Worm (Caenorhabditis elegans) whole organism, L1 larva: ENCODE measurements around the gene W05E10.5.

ENCODE experiments used
- C34B4.2 ChIP-seq: sonication (generic microtip); optimal IDR thresholded peaks from 2 replicates; lab custom pipeline; 2017; ENCODE audit warnings: mild to moderate bottlenecking, missing genetic modification characterization, missing compliant biosample characterization
- aly-2 ChIP-seq: fragments of 150-350 bp; optimal IDR thresholded peaks from 2 replicates; lab custom pipeline; 2014; ENCODE audit warnings: missing biosample characterization, missing genetic modification characterization
- ceh-63 ChIP-seq: fragments of 200-800 bp; sonication (Bioruptor generic); optimal IDR thresholded peaks from 2 replicates; lab custom pipeline; 2018; ENCODE audit warnings: mild to moderate bottlenecking, missing genetic modification characterization, missing compliant biosample characterization
- ceh-8 ChIP-seq: fragments of 200-800 bp; sonication (Bioruptor generic); optimal IDR thresholded peaks from 2 replicates; lab custom pipeline; 2018; ENCODE audit warnings: mild to moderate bottlenecking, missing genetic modification characterization, moderate library complexity, missing compliant biosample characterization
- ceh-88 ChIP-seq: fragments of 200-800 bp; sonication (Bioruptor generic); IDR thresholded peaks from 2 replicates; pipeline ENCODE4 v1.3.6; 2022; ENCODE audit warnings: missing genetic modification characterization, missing compliant biosample characterization
- efl-1 ChIP-seq, 4 experiments: fragments of 150-350 bp; optimal IDR thresholded peaks in 3 of 4; peaks in 1 of 4; 1 replicate in 1 of 4; 2 replicates in 3 of 4; lab custom pipeline; 2014; ENCODE audit warnings: missing biosample characterization in 2 of 4, missing genetic modification characterization in 2 of 4, missing genetic modification reagents in 2 of 4
- efl-3 ChIP-seq: fragments of 200-800 bp; sonication (Bioruptor generic); optimal IDR thresholded peaks from 2 replicates; lab custom pipeline; 2018; ENCODE audit warnings: mild to moderate bottlenecking, missing genetic modification characterization, missing compliant biosample characterization
- elt-2 ChIP-seq: sonication (generic microtip); optimal IDR thresholded peaks from 2 replicates; lab custom pipeline; 2016; ENCODE audit warnings: missing genetic modification characterization, mild to moderate bottlenecking, inconsistent platforms, missing compliant biosample characterization, missing genetic modification reagents
- elt-3 ChIP-seq, 6 experiments: fragments of 150-350 bp in 1 of 6; sonication (generic microtip); optimal IDR thresholded peaks; 2 replicates each; lab custom pipeline; 2017 to 2018; ENCODE audit warnings: missing biosample characterization in 6 of 6, missing genetic modification characterization in 6 of 6, inconsistent platforms in 1 of 6
- fkh-10 ChIP-seq: sonication (generic microtip); optimal IDR thresholded peaks from 2 replicates; lab custom pipeline; 2017; ENCODE audit warnings: missing biosample characterization, missing genetic modification reagents, missing genetic modification characterization
- fkh-8 ChIP-seq: sonication (generic microtip); optimal IDR thresholded peaks from 2 replicates; lab custom pipeline; 2016; ENCODE audit warnings: mild to moderate bottlenecking, missing genetic modification characterization, missing compliant biosample characterization
- fos-1 ChIP-seq: fragments of 150-350 bp; optimal IDR thresholded peaks from 2 replicates; lab custom pipeline; 2014; ENCODE audit warnings: missing biosample characterization, missing genetic modification characterization
- grh-1 ChIP-seq: fragments of 200-800 bp; sonication (Bioruptor generic); IDR thresholded peaks from 2 replicates; pipeline ENCODE4 v1.3.6; 2022; ENCODE audit warnings: missing genetic modification reagents, missing genetic modification characterization, missing compliant biosample characterization
- irx-1 ChIP-seq: sonication (generic microtip); optimal IDR thresholded peaks from 2 replicates; lab custom pipeline; 2016; ENCODE audit warnings: missing genetic modification characterization, missing compliant biosample characterization
- isw-1 ChIP-seq: fragments of 200-800 bp; sonication (Bioruptor generic); IDR thresholded peaks from 2 replicates; pipeline ENCODE4 v1.3.6; 2022; ENCODE audit warnings: missing genetic modification characterization, missing compliant biosample characterization
- lin-14 ChIP-seq: fragments of 200-800 bp; sonication (Bioruptor generic); optimal IDR thresholded peaks from 2 replicates; lab custom pipeline; 2018; ENCODE audit warnings: mild to moderate bottlenecking, missing genetic modification characterization, moderate library complexity, missing compliant biosample characterization
- lin-15B ChIP-seq: fragments of 150-350 bp; sonication (generic microtip); optimal IDR thresholded peaks from 3 replicates; lab custom pipeline; 2014; ENCODE audit warnings: missing biosample characterization, missing genetic modification characterization
- lin-35 ChIP-seq, 2 experiments: fragments of 150-350 bp; optimal IDR thresholded peaks; 2 replicates each; lab custom pipeline; 2014; ENCODE audit warnings: missing biosample characterization in 2 of 2, missing genetic modification characterization in 2 of 2, missing genetic modification reagents in 2 of 2
- lin-39 ChIP-seq: fragments of 150-350 bp; optimal IDR thresholded peaks from 2 replicates; lab custom pipeline; 2014; ENCODE audit warnings: missing biosample characterization, missing genetic modification reagents, missing genetic modification characterization
- lir-3 ChIP-seq: sonication (generic microtip); optimal IDR thresholded peaks from 2 replicates; lab custom pipeline; 2016; ENCODE audit warnings: mild to moderate bottlenecking, missing genetic modification characterization, moderate library complexity, missing compliant biosample characterization; ENCODE audit not compliant: poor library complexity
- mab-9 ChIP-seq: fragments of 200-800 bp; sonication (Bioruptor generic); IDR thresholded peaks from 2 replicates; pipeline ENCODE4 v1.3.6; 2022; ENCODE audit warnings: missing genetic modification reagents, missing genetic modification characterization, missing compliant biosample characterization
- mdl-1 ChIP-seq, 2 experiments: fragments of 150-350 bp; optimal IDR thresholded peaks; 2 replicates each; lab custom pipeline; 2014 to 2017; ENCODE audit warnings: missing biosample characterization in 2 of 2, missing genetic modification characterization in 2 of 2, inconsistent platforms in 1 of 2
- mef-2 ChIP-seq: fragments of 150-350 bp; optimal IDR thresholded peaks from 2 replicates; lab custom pipeline; 2014; ENCODE audit warnings: missing biosample characterization, missing genetic modification characterization
- nhr-11 ChIP-seq: fragments of 150-350 bp; optimal IDR thresholded peaks from 2 replicates; lab custom pipeline; 2014; ENCODE audit warnings: missing biosample characterization, missing genetic modification characterization
- nhr-12 ChIP-seq: sonication (generic microtip); optimal IDR thresholded peaks from 2 replicates; lab custom pipeline; 2017; ENCODE audit warnings: missing biosample characterization, missing genetic modification characterization
- nhr-19 ChIP-seq: fragments of 200-800 bp; sonication (Bioruptor generic); conservative IDR thresholded peaks from 2 replicates; pipeline ENCODE4 v1.3.6; 2022; ENCODE audit warnings: missing genetic modification characterization, missing compliant biosample characterization
- nhr-237 ChIP-seq: fragments of 150-350 bp; optimal IDR thresholded peaks from 2 replicates; lab custom pipeline; 2014; ENCODE audit warnings: missing biosample characterization, missing genetic modification characterization
- nhr-28 ChIP-seq: fragments of 150-350 bp; optimal IDR thresholded peaks from 2 replicates; lab custom pipeline; 2014; ENCODE audit warnings: missing biosample characterization, missing genetic modification characterization
- nhr-76 ChIP-seq: sonication (generic microtip); optimal IDR thresholded peaks from 2 replicates; lab custom pipeline; 2017; ENCODE audit warnings: missing biosample characterization, missing genetic modification characterization
- pag-3 ChIP-seq: sonication (generic microtip); optimal IDR thresholded peaks from 2 replicates; lab custom pipeline; 2017; ENCODE audit warnings: missing genetic modification characterization, mild to moderate bottlenecking, missing compliant biosample characterization, antibody characterized with exemption, borderline replicate concordance; ENCODE audit not compliant: insufficient read depth
- pqm-1 ChIP-seq: sonication (generic microtip); optimal IDR thresholded peaks from 3 replicates; lab custom pipeline; 2017; ENCODE audit warnings: missing biosample characterization, missing genetic modification characterization
- snu-23 ChIP-seq: sonication (generic microtip); optimal IDR thresholded peaks from 2 replicates; lab custom pipeline; 2016; ENCODE audit warnings: missing genetic modification characterization, missing compliant biosample characterization
- sptf-1 ChIP-seq: fragments of 150-350 bp; optimal IDR thresholded peaks from 2 replicates; lab custom pipeline; 2014; ENCODE audit warnings: missing biosample characterization, missing genetic modification characterization
- swsn-7 ChIP-seq: sonication (generic microtip); optimal IDR thresholded peaks from 2 replicates; lab custom pipeline; 2016; ENCODE audit warnings: missing genetic modification characterization, missing compliant biosample characterization
- tbx-2 ChIP-seq: sonication (generic microtip); optimal IDR thresholded peaks from 2 replicates; lab custom pipeline; 2016; ENCODE audit warnings: missing genetic modification characterization, missing compliant biosample characterization
- tlp-1 ChIP-seq: fragments of 150-350 bp; optimal IDR thresholded peaks from 2 replicates; lab custom pipeline; 2014; ENCODE audit warnings: missing biosample characterization, missing genetic modification characterization
- unc-130 ChIP-seq: fragments of 150-350 bp; optimal IDR thresholded peaks from 2 replicates; lab custom pipeline; 2017; ENCODE audit warnings: missing biosample characterization, missing genetic modification characterization, inconsistent platforms
- unc-62 ChIP-seq: fragments of 150-350 bp; optimal IDR thresholded peaks from 2 replicates; lab custom pipeline; 2014; ENCODE audit warnings: missing biosample characterization, missing genetic modification reagents, missing genetic modification characterization
- unc-98 ChIP-seq: fragments of 200-800 bp; sonication (Bioruptor generic); IDR thresholded peaks from 2 replicates; pipeline ENCODE4 v1.3.6; 2022; ENCODE audit warnings: missing genetic modification characterization, missing compliant biosample characterization
- zag-1 ChIP-seq: fragments of 150-350 bp; optimal IDR thresholded peaks from 2 replicates; lab custom pipeline; 2014; ENCODE audit warnings: missing biosample characterization, missing genetic modification characterization
- ztf-11 ChIP-seq, 2 experiments: sonication (generic microtip); optimal IDR thresholded peaks; 2 replicates each; lab custom pipeline; 2016 to 2017; ENCODE audit warnings: missing genetic modification characterization in 2 of 2, missing biosample characterization in 1 of 2, missing compliant biosample characterization in 1 of 2

The W05E10.5 gene

ce11 chrV:11733460-11733859, 38.0 kb upstream of the W05E10.5 start, which contains the start of gene npp-22 (continued):
- TF ChIP-seq nhr-237 (tag; lab: Kevin White, UChicago) (no peak), irx-1 (no peak), elt-2 (no peak), elt-3 (tag; optimal IDR thresholded peaks at IDR 0.05; lab: Kevin White, UChicago) (peak in 1 of 6 experiments; percentile 49), ztf-11 (tag; optimal IDR thresholded peaks at IDR 0.05; lab: Kevin White, UChicago) (no peak), lin-15B (tag; lab: Kevin White, UChicago) (peak; percentile 77), nhr-28 (no peak), efl-3 (GFP tag; lab: Kevin White, UChicago) (no peak), ceh-8 (GFP tag; lab: Kevin White, UChicago) (no peak), tbx-2 (peak; percentile 62), mab-9 (no peak), isw-1 (GFP tag; lab: Robert Waterston, UW) (peak; percentile 30; the same call in 1 of the 2 replicates), unc-62 (GFP tag; lab: Kevin White, UChicago) (no peak), nhr-12 (no peak), mdl-1 (tag; optimal IDR thresholded peaks at IDR 0.05; lab: Kevin White, UChicago) (peak in 1 of 2 experiments; percentile 30), grh-1 (GFP tag; lab: Robert Waterston, UW) (no peak), fkh-8 (no peak), aly-2 (tag; lab: Kevin White, UChicago) (no peak), pag-3 (tag; lab: Kevin White, UChicago) (no peak), lir-3 (tag; lab: Kevin White, UChicago) (no peak), lin-39 (tag; lab: Kevin White, UChicago) (no peak), fos-1 (tag; lab: Kevin White, UChicago) (no peak), snu-23 (GFP tag; lab: Kevin White, UChicago) (peak; percentile 56), zag-1 (tag; lab: Kevin White, UChicago) (no peak), unc-130 (tag; lab: Kevin White, UChicago) (peak; percentile 80), tlp-1 (tag; lab: Kevin White, UChicago) (no peak), sptf-1 (tag; lab: Kevin White, UChicago) (no peak), lin-35 (GFP tag; optimal IDR thresholded peaks at IDR 0.05; lab: Kevin White, UChicago) (peak; percentile 94 to 97), pqm-1 (tag; lab: Kevin White, UChicago) (no peak), nhr-11 (no peak), mef-2 (tag; lab: Kevin White, UChicago) (no peak)

- no peak for TF ChIP-seq C34B4.2 (tag; lab: Kevin White, UChicago)
- TF ChIP-seq efl-1 (optimal IDR thresholded peaks at IDR 0.05; lab: Kevin White, UChicago) = no peak
- peak in 1 of 2 experiments; percentile 22 for TF ChIP-seq efl-1 (GFP tag; optimal IDR thresholded peaks at IDR 0.05 in 1 of 2; lab: Kevin White, UChicago)
- TF ChIP-seq, all 84 proteins: peak for 1
Measured at ce11 chrV:11732049-11732448, 36.6 kb upstream of the W05E10.5 start.

ce11 chrV:11730060-11730459, 34.6 kb upstream of the W05E10.5 start, which contains the start of gene rhr-2:
TSS of gene rhr-2 (minus strand) at chrV:11730160.
- no peak for TF ChIP-seq lin-14 (GFP tag; lab: Kevin White, UChicago)
- no peak for TF ChIP-seq nhr-76 (tag; lab: Kevin White, UChicago)
- no peak for TF ChIP-seq swsn-7 (tag; lab: Kevin White, UChicago)
- no peak for TF ChIP-seq ceh-88 (GFP tag; lab: Robert Waterston, UW)
- TF ChIP-seq zag-1 (tag; lab: Kevin White, UChicago) = no peak
- no peak for TF ChIP-seq ceh-63 (GFP tag; lab: Kevin White, UChicago)
- no peak for TF ChIP-seq fkh-10 (GFP tag; lab: Kevin White, UChicago)
- TF ChIP-seq pqm-1 (tag; lab: Kevin White, UChicago) = no peak
- TF ChIP-seq unc-98 (GFP tag; lab: Robert Waterston, UW) = no peak
- TF ChIP-seq nhr-19 (GFP tag; lab: Robert Waterston, UW) = no peak
- no peak for TF ChIP-seq ceh-8 (GFP tag; lab: Kevin White, UChicago)
- TF ChIP-seq, all 84 proteins: peak for 0
